Fruit fly (Drosophila melanogaster) whole organism: Measurements from ENCODE around the gene CG12035.

Experiments used
- CG8478 ChIP-seq: fragments of >200 bp; optimal IDR thresholded peaks from 2 replicates; lab custom pipeline; 2018; ENCODE audit warnings: inconsistent platforms
- Dll ChIP-seq: fragments of >200 bp; optimal IDR thresholded peaks from 2 replicates; lab custom pipeline; 2017
- EcR ChIP-seq, 2 experiments: fragments of >200 bp; optimal IDR thresholded peaks; 2 replicates each; lab custom pipeline; 2017; ENCODE audit warnings: missing biosample characterization in 2 of 2, missing genetic modification characterization in 2 of 2, missing genetic modification reagents in 2 of 2
- pan ChIP-seq: fragments of >200 bp; optimal IDR thresholded peaks from 2 replicates; lab custom pipeline; 2017
- psq ChIP-seq: fragments of >200 bp; optimal IDR thresholded peaks from 2 replicates; lab custom pipeline; 2017
- usp ChIP-seq: fragments of >200 bp; optimal IDR thresholded peaks from 2 replicates; lab custom pipeline; 2017; ENCODE audit warnings: missing biosample characterization, missing genetic modification characterization, mixed read lengths

Gene CG12035

DNA sequence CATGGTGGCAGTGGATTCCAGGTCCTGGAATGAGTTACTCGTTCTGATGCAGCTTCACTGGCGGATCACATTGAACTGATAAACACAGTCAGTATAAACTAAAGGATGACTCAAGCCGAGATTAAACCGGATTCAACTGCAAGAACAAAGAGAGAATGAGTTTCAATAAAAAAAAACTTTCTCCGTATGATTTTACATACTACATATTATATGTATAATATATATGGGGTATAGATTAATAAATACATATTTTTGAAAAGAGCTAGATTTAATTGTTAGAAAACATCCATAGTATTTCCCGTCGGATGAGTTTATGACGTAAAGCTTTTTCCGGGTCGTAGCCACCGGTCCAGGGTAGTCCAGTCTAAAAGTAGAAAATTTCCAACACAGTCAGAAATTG is at the start of gene CG12035:
Gene CG12035, plus strand, starts transcription at position 301 of the 400 bp plus-strand sequence.
- TF ChIP-seq psq (lab: Kevin White, UChicago): no peak
- no peak for TF ChIP-seq CG8478 (lab: Kevin White, UChicago)
- TF ChIP-seq pan (lab: Kevin White, UChicago): no peak
- no peak for TF ChIP-seq EcR (GFP tag; optimal IDR thresholded peaks at IDR 0.05; lab: Kevin White, UChicago)
- TF ChIP-seq Dll (lab: Kevin White, UChicago): no peak
- no peak for TF ChIP-seq usp (GFP tag; lab: Kevin White, UChicago)

DNA sequence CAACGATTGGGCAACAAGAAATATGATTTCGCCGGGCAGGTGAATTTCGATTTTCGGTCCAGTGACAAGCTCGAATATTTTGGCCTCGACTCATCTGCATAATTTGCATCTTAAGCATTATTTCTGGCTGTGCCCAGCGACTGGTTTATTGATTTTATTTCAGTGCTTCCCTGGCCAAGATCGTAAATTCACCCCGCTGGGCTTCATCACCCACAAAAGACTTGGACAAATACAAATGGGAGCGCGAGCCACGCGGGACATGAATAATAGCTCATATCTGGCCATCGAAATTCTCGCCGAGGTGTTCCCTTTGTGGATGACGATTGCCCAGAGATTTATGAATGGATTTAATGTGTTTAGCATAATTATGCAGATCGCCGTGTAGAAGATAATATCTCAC is 48.9 kb upstream of the CG12035 start:
- no peak for TF ChIP-seq CG8478 (lab: Kevin White, UChicago)

DNA sequence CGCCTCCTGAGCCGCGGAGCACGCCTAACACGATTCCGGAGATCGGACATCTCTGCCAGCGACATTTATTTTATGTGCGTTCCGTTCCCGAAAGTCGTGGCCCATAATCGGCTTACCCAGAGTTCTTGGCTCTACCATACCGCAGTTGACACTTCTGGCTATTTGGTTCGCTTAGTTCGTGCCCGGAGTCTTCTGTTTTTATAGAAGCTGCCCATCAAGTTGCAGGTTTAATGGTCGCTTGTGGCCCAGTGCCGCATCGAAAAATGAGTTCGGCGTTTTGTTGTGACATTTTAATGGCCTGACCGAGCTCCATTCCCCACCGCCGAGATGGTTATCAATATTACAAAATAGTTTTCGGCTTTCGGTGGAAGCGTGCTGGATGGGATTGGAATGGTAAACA is 48.0 kb upstream of the CG12035 start:
- TF ChIP-seq pan (lab: Kevin White, UChicago) (no peak), psq (lab: Kevin White, UChicago) (no peak)

DNA sequence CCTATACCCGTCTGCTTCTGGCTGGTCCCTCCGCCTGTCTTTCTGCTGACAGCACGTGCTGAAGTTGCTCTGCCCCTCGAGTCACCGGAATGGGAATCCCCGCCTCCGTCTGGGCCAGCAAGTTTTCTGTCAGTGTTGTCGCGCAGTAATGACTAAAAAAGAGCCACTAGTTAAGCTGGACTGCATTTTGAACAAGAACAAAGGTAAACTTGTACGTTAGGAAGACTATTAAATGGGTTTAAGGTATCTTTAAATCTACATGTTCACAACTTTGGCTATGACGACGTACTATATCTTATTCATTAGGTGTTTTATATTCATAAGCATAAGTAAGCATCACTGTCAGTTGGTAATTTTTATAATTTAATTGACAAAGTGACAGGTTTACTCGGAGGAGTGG is 44.8 kb upstream of the CG12035 start:
- TF ChIP-seq psq (lab: Kevin White, UChicago) (no peak), EcR (GFP tag; optimal IDR thresholded peaks at IDR 0.05; lab: Kevin White, UChicago) (no peak), pan (lab: Kevin White, UChicago) (no peak), CG8478 (lab: Kevin White, UChicago) (no peak), Dll (lab: Kevin White, UChicago) (no peak), usp (GFP tag; lab: Kevin White, UChicago) (no peak)

DNA sequence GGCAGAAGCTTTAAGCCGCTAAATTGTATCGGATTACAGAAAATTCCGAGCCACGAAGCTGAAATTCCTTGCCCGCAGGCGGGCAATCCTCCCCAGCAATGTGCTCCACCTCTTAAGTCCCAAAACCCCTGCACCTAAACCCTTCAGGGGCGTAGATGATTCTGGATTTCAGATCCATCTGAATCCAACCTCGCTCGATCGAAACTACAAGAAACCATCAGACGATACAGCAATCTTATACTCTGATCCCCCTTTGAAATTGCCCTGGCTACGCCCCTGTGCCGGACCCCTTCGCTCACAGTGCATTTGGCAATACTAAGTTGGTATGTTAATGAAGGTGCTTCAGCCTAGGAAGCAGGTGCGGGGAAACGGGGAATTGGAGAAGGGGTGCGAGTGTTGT is 41.1 kb upstream of the CG12035 start:
- no peak for TF ChIP-seq EcR (GFP tag; optimal IDR thresholded peaks at IDR 0.05; lab: Kevin White, UChicago)
- TF ChIP-seq usp (GFP tag; lab: Kevin White, UChicago): no peak
- no peak for TF ChIP-seq pan (lab: Kevin White, UChicago)
- TF ChIP-seq Dll (lab: Kevin White, UChicago): no peak
- TF ChIP-seq psq (lab: Kevin White, UChicago): no peak
- TF ChIP-seq CG8478 (lab: Kevin White, UChicago): no peak

DNA sequence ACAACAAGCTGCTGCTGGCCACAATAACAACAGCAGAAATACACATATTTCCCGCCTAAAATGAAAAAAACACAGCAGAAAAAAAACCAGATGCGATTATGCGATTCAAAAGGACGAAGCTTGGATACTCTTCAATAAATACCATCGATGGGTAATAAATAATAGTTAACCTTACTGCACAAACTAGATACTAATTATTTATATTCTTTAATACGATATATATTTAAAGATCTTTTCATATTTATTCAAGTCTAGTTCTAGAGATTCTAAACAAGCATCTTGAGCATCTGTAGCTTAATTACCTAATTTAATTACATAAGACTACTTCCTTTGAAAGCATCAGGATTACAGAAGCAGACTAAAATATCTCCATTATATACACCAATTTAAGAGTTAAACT is 36.0 kb upstream of the CG12035 start:
- TF ChIP-seq usp (GFP tag; lab: Kevin White, UChicago) (no peak), psq (lab: Kevin White, UChicago) (no peak), EcR (GFP tag; optimal IDR thresholded peaks at IDR 0.05; lab: Kevin White, UChicago) (no peak), pan (lab: Kevin White, UChicago) (no peak), CG8478 (lab: Kevin White, UChicago) (no peak), Dll (lab: Kevin White, UChicago) (no peak)

DNA sequence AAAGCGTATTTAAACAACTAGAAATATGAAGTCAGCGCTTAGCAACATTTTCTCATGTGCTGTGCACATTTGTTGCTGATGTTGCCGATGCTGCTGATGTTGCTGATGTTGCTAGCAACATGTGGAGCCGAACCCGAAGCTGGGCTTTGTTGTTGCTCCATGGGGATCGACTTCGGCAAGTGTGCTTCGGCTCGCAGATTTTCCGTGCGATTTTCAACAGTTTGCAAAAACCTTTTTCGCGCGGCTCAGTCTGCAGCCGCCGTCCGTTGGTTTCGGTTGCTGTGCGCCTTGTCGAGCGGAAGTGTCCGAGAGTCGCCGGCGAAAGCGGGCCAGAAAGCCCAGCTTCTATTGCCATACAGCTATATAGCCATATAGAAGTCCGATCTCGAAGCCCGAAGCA is 35.6 kb upstream of the CG12035 start:
- TF ChIP-seq EcR (GFP tag; optimal IDR thresholded peaks at IDR 0.05; lab: Kevin White, UChicago) (no peak), psq (lab: Kevin White, UChicago) (no peak)

DNA sequence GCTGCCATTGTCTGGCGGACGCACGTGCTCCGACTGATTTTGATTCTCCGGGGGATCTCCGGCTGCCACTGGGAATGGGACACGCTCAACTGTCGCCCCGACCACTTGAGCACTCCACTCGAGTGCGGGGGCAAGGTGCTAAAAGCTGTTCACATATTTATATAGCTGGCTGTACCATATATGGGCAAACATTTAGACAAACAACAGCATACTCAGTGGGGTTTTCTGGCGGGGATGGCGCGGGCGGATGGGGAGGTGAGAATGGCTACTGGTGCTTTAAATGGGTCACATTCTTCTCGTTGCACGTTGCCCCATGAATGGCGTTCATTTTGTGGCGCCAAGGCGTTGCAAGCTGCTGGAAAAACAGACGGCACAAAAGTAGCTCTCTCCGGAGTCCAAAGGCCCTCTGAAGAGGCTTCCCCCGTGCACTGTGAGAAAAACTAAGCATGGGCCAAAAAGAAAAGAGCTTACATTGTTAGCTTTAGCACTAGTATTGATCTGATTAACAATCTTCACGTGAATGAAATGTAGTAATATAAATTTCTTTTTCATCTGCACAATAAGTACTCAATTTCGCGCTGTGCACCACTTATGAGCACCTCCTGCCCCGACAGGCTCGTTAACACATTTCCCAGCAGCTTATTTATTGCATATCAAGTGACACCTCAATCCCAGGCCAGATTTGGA is 33.3 kb upstream of the CG12035 start:
- TF ChIP-seq EcR (GFP tag; optimal IDR thresholded peaks at IDR 0.05; lab: Kevin White, UChicago) (no peak), pan (lab: Kevin White, UChicago) (no peak), Dll (lab: Kevin White, UChicago) (no peak), CG8478 (lab: Kevin White, UChicago) (no peak), psq (lab: Kevin White, UChicago) (no peak), usp (GFP tag; lab: Kevin White, UChicago) (no peak)

DNA sequence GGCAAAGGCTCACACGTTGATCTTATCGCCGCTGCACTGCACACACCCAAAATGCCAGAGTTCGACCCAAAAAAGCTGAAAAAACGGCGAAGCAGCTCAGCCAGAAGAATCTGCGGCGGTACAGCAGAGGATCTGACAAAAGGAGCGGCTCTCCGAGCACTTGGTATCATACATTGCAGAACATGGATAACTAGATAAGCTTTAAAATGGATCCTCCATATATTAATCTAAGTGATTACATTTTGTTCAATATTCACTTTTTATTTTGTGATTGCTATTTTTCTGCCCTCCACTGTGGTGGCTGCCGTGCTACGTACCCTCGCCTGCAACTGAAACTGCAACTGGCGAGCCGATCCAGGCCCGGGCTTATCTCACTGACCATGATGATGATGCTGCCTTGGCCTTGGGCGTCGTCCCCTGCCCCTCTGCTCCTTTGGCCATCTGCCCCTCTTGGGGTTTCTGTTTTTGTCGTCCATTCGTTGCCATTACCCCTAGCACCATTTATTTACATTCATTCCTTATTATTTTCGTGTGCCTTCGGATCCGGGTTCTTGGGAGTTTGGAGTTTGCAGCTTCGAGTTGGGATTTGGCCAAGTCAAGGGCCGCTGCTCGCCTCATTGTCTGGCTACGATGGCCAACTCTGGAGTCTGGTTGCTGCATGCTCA is 31.9 kb upstream of the CG12035 start:
- TF ChIP-seq Dll (lab: Kevin White, UChicago): no peak
- peak in 1 of 2 experiments; percentile 18 for TF ChIP-seq EcR (GFP tag; optimal IDR thresholded peaks at IDR 0.05; lab: Kevin White, UChicago)
- TF ChIP-seq psq (lab: Kevin White, UChicago): no peak

DNA sequence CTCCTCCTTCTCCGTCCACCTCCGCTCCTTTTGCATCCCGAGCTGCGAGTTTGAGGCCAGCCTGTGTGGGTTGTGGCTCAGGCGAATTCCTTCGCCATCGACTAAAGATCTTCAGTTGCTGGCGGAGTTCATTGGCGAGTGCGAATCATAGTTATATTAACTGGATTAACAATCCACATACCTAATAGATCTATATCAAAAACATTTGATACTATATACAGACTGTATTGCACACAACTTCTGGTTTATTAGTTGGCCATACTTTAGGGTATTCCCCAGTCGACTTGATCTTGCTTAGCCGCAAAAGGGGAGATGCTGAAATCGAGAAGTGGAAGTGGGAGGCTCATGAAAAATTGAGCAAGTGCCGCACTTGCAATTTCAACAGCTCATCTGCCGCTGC is 31.3 kb upstream of the CG12035 start:
- TF ChIP-seq pan (lab: Kevin White, UChicago): no peak

DNA sequence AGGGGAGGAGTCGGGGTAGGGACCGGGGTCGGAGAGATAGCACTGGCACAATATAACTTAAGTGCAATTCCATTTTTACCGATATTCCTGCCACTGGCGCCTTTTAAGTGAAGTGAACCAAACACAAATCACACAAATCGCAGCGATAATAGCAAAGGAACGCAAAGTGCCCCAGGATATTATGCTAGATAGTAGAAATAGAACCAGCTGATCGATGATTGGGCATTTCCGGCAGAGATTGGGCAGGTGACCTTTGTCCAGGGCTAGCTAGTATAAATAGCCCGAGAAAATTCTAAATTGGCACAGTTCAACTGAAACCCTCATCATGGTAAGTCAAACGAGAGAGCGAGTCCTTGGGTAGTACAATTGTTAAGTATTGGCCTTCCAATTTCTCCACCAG is 29.9 kb upstream of the CG12035 start, which contains the start of gene CG12011:
Gene CG12011, plus strand, starts transcription at position 301 of the 400 bp plus-strand sequence.
- TF ChIP-seq EcR (GFP tag; optimal IDR thresholded peaks at IDR 0.05; lab: Kevin White, UChicago) (no peak), usp (GFP tag; lab: Kevin White, UChicago) (no peak)

DNA sequence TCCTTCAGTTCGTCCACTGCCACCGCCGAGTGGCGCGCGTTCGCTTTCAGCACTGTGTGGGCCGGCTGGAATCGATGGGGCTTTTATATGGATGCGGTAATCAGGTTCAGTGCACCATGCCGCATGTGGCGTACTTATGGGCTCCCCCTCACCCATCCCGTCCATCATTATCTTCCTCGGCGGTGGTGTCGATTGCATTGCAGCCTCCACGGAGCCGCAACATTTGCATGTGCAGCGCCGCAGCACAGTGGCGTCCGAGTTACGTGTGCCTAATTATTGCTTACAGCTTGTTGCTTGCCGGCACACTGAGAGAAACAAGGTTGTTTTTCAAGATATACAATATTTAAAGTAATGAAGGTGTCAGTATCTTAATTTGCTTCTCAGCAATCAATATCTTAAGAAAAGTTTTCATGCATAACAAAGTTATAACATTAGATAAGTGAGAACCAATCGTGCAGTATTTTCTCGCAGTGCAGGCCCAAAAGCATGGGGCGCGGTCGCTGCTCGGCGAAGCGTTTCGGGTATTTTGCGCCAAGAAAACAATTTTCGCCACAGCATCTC is 21.7 kb upstream of the CG12035 start, which contains the start of gene CG13931:
Gene CG13931, minus strand, starts transcription at position 41 of the 561 bp plus-strand sequence.
- TF ChIP-seq Dll (lab: Kevin White, UChicago) (no peak), EcR (GFP tag; optimal IDR thresholded peaks at IDR 0.05; lab: Kevin White, UChicago) (no peak), CG8478 (lab: Kevin White, UChicago) (no peak), psq (lab: Kevin White, UChicago) (no peak), pan (lab: Kevin White, UChicago) (no peak), usp (GFP tag; lab: Kevin White, UChicago) (no peak)
